Worm (Caenorhabditis elegans) whole organism, L4 larva: Measurements from ENCODE around the gene B0228.6.

Source experiments
- F44E2.7 ChIP-seq: fragments of 200-800 bp; sonication (Bioruptor generic); IDR thresholded peaks from 2 replicates; pipeline ENCODE4 v2.1.2; 2022; ENCODE audit warnings: missing genetic modification characterization, missing compliant biosample characterization
- F49E8.2 ChIP-seq: sonication (generic microtip); optimal IDR thresholded peaks from 2 replicates; lab custom pipeline; 2016; ENCODE audit warnings: missing compliant biosample characterization, mild to moderate bottlenecking, missing genetic modification characterization, borderline replicate concordance
- R02D3.7 ChIP-seq: fragments of 150-350 bp; sonication (generic microtip); optimal IDR thresholded peaks from 3 replicates; lab custom pipeline; 2014; ENCODE audit warnings: missing biosample characterization, missing genetic modification characterization
- T20F7.1 ChIP-seq: fragments of 200-800 bp; sonication (Bioruptor generic); optimal IDR thresholded peaks from 2 replicates; lab custom pipeline; 2018; ENCODE audit warnings: mild to moderate bottlenecking, missing genetic modification characterization, missing compliant biosample characterization
- T26A8.4 ChIP-seq: fragments of 200-800 bp; sonication (Bioruptor generic); IDR thresholded peaks from 2 replicates; pipeline ENCODE4 v1.3.6; 2022; ENCODE audit warnings: missing genetic modification characterization, missing compliant biosample characterization
- Y105C5A.15 ChIP-seq: fragments of 200-800 bp; sonication (Bioruptor generic); IDR thresholded peaks from 2 replicates; pipeline ENCODE4 v1.3.6; 2022; ENCODE audit warnings: missing genetic modification characterization, missing compliant biosample characterization
- ZK546.5 ChIP-seq, 2 experiments: sonication (generic microtip); optimal IDR thresholded peaks; 2 replicates each; lab custom pipeline; 2017; ENCODE audit warnings: missing biosample characterization in 2 of 2, missing genetic modification characterization in 2 of 2
- aly-2 ChIP-seq: sonication (generic microtip); optimal IDR thresholded peaks from 2 replicates; lab custom pipeline; 2018; ENCODE audit warnings: missing biosample characterization, missing genetic modification characterization
- arid-1 ChIP-seq: fragments of 200-800 bp; sonication (Bioruptor generic); conservative IDR thresholded peaks from 2 replicates; pipeline ENCODE4 v1.3.6; 2022; ENCODE audit warnings: missing genetic modification reagents, missing genetic modification characterization, missing compliant biosample characterization
- attf-4 ChIP-seq: sonication (generic microtip); optimal IDR thresholded peaks from 3 replicates; lab custom pipeline; 2017; ENCODE audit warnings: missing biosample characterization, missing genetic modification characterization
- ceh-20 ChIP-seq: fragments of 200-800 bp; sonication (Bioruptor generic); IDR thresholded peaks from 2 replicates; pipeline ENCODE4 v1.3.6; 2022; ENCODE audit warnings: missing genetic modification reagents, missing genetic modification characterization, missing compliant biosample characterization
- ceh-62 ChIP-seq: sonication (generic microtip); optimal IDR thresholded peaks from 2 replicates; lab custom pipeline; 2017; ENCODE audit warnings: missing biosample characterization, missing genetic modification characterization
- daf-19 ChIP-seq: fragments of 200-800 bp; sonication (Bioruptor generic); conservative IDR thresholded peaks from 2 replicates; pipeline ENCODE4 v1.3.6; 2022; ENCODE audit warnings: missing genetic modification characterization, missing compliant biosample characterization
- dmd-8 ChIP-seq: fragments of 200-800 bp; sonication (Bioruptor generic); IDR thresholded peaks from 2 replicates; pipeline ENCODE4 v1.3.6; 2022; ENCODE audit warnings: missing genetic modification characterization, missing compliant biosample characterization
- dve-1 ChIP-seq: sonication (generic microtip); optimal IDR thresholded peaks from 2 replicates; lab custom pipeline; 2017; ENCODE audit warnings: antibody characterized with exemption, mild to moderate bottlenecking, missing genetic modification characterization, missing compliant biosample characterization; ENCODE audit not compliant: insufficient read depth
- egl-27 ChIP-seq: sonication (generic microtip); optimal IDR thresholded peaks from 3 replicates; lab custom pipeline; 2017; ENCODE audit warnings: missing biosample characterization, missing genetic modification reagents, missing genetic modification characterization
- fkh-10 ChIP-seq: fragments of 150-350 bp; optimal IDR thresholded peaks from 2 replicates; lab custom pipeline; 2014; ENCODE audit warnings: missing biosample characterization, missing genetic modification reagents, missing genetic modification characterization
- gei-8 ChIP-seq: fragments of 200-800 bp; sonication (Bioruptor generic); optimal IDR thresholded peaks from 2 replicates; lab custom pipeline; 2018; ENCODE audit warnings: mild to moderate bottlenecking, missing genetic modification characterization, missing compliant biosample characterization
- hif-1 ChIP-seq, 2 experiments: sonication (generic microtip); optimal IDR thresholded peaks; 2 replicates each; lab custom pipeline; 2016 to 2017; ENCODE audit warnings: missing compliant biosample characterization in 2 of 2, missing genetic modification characterization in 2 of 2, missing genetic modification reagents in 2 of 2, missing genotype in 2 of 2, mild to moderate bottlenecking in 1 of 2
- hlh-30 ChIP-seq: sonication (generic microtip); optimal IDR thresholded peaks from 2 replicates; lab custom pipeline; 2017; ENCODE audit warnings: antibody characterized with exemption, mild to moderate bottlenecking, missing genetic modification characterization, missing compliant biosample characterization; ENCODE audit not compliant: insufficient read depth
- hmg-1.1 ChIP-seq: fragments of 200-800 bp; sonication (Bioruptor generic); IDR thresholded peaks from 2 replicates; pipeline ENCODE4 v1.3.6; 2022; ENCODE audit warnings: missing genetic modification reagents, missing genetic modification characterization, missing compliant biosample characterization
- lim-7 ChIP-seq: fragments of 200-800 bp; sonication (Bioruptor generic); IDR thresholded peaks from 2 replicates; pipeline ENCODE4 v1.3.6; 2022; ENCODE audit warnings: missing genetic modification characterization, missing compliant biosample characterization
- lin-1 ChIP-seq: fragments of 200-800 bp; sonication (Bioruptor generic); IDR thresholded peaks from 2 replicates; pipeline ENCODE4 v1.3.6; 2022; ENCODE audit warnings: missing genetic modification reagents, missing genetic modification characterization, missing compliant biosample characterization
- lin-39 ChIP-seq: fragments of 150-350 bp; optimal IDR thresholded peaks from 2 replicates; lab custom pipeline; 2014; ENCODE audit warnings: missing biosample characterization, missing genetic modification reagents, missing genetic modification characterization
- lir-3 ChIP-seq: sonication (generic microtip); optimal IDR thresholded peaks from 2 replicates; lab custom pipeline; 2016; ENCODE audit warnings: mild to moderate bottlenecking, missing genetic modification characterization, missing compliant biosample characterization
- mdl-1 ChIP-seq, 2 experiments: fragments of 150-350 bp in 1 of 2; sonication (generic microtip) in 1 of 2; optimal IDR thresholded peaks; 2 replicates each; lab custom pipeline; 2014 to 2017; ENCODE audit warnings: missing biosample characterization in 2 of 2, missing genetic modification characterization in 2 of 2
- mep-1 ChIP-seq: fragments of 150-350 bp; sonication (generic microtip); optimal IDR thresholded peaks from 3 replicates; lab custom pipeline; 2014; ENCODE audit warnings: missing biosample characterization, missing genetic modification characterization
- mxl-2 ChIP-seq: fragments of 200-800 bp; sonication (Bioruptor generic); conservative IDR thresholded peaks from 2 replicates; pipeline ENCODE4 v1.3.6; 2022; ENCODE audit warnings: missing genetic modification reagents, missing genetic modification characterization, missing compliant biosample characterization
- nhr-102 ChIP-seq: sonication (generic microtip); optimal IDR thresholded peaks from 2 replicates; lab custom pipeline; 2016; ENCODE audit warnings: mild to moderate bottlenecking, missing genetic modification characterization, moderate library complexity, missing compliant biosample characterization
- nhr-237 ChIP-seq: sonication (generic microtip); optimal IDR thresholded peaks from 2 replicates; lab custom pipeline; 2017; ENCODE audit warnings: missing biosample characterization, missing genetic modification characterization
- nhr-28 ChIP-seq: fragments of 150-350 bp; optimal IDR thresholded peaks from 2 replicates; lab custom pipeline; 2014; ENCODE audit warnings: missing biosample characterization, missing genetic modification characterization
- nhr-41 ChIP-seq: fragments of 200-800 bp; sonication (Bioruptor generic); IDR thresholded peaks from 2 replicates; pipeline ENCODE4 v1.3.6; 2022; ENCODE audit warnings: missing genetic modification reagents, missing genetic modification characterization, missing compliant biosample characterization
- nhr-6 ChIP-seq: fragments of 150-350 bp; optimal IDR thresholded peaks from 2 replicates; lab custom pipeline; 2014; ENCODE audit warnings: missing biosample characterization, missing genetic modification characterization
- nhr-77 ChIP-seq: fragments of 150-350 bp; optimal IDR thresholded peaks from 2 replicates; lab custom pipeline; 2014; ENCODE audit warnings: missing biosample characterization, missing genetic modification characterization
- pha-4 ChIP-seq, 2 experiments: fragments of 150-350 bp in 1 of 2; fragments of 200-800 bp in 1 of 2; sonication (Bioruptor generic) in 1 of 2; IDR thresholded peaks in 1 of 2; optimal IDR thresholded peaks in 1 of 2; 2 replicates each; pipeline versions ENCODE4 v1.3.6 to Lab custom; 2014 to 2022; ENCODE audit warnings: missing genetic modification characterization in 2 of 2, missing genetic modification reagents in 2 of 2, missing biosample characterization in 1 of 2, missing compliant biosample characterization in 1 of 2
- php-3 ChIP-seq: fragments of 200-800 bp; sonication (Bioruptor generic); IDR thresholded peaks from 2 replicates; pipeline ENCODE4 v1.3.6; 2022; ENCODE audit warnings: missing genetic modification reagents, missing genetic modification characterization, missing compliant biosample characterization
- pqm-1 ChIP-seq: sonication (generic microtip); optimal IDR thresholded peaks from 2 replicates; lab custom pipeline; 2017; ENCODE audit warnings: missing biosample characterization, missing genetic modification characterization
- saeg-2 ChIP-seq: fragments of 200-800 bp; sonication (Bioruptor generic); IDR thresholded peaks from 2 replicates; pipeline ENCODE4 v1.3.6; 2022; ENCODE audit warnings: missing genetic modification reagents, missing genetic modification characterization, missing compliant biosample characterization
- sdz-12 ChIP-seq: fragments of 200-800 bp; sonication (Bioruptor generic); optimal IDR thresholded peaks from 2 replicates; lab custom pipeline; 2018; ENCODE audit warnings: mild to moderate bottlenecking, missing genetic modification characterization, missing compliant biosample characterization
- set-16 ChIP-seq: fragments of 200-800 bp; sonication (Bioruptor generic); IDR thresholded peaks from 2 replicates; pipeline ENCODE4 v1.3.6; 2022; ENCODE audit warnings: missing genetic modification reagents, missing genetic modification characterization, missing compliant biosample characterization
- snpc-4 ChIP-seq: fragments of 150-350 bp; optimal IDR thresholded peaks from 2 replicates; lab custom pipeline; 2014; ENCODE audit warnings: missing biosample characterization, missing genetic modification characterization
- spr-1 ChIP-seq: sonication (generic microtip); optimal IDR thresholded peaks from 2 replicates; lab custom pipeline; 2016; ENCODE audit warnings: mild to moderate bottlenecking, missing genetic modification characterization, missing compliant biosample characterization
- tag-97 ChIP-seq: fragments of 200-800 bp; sonication (Bioruptor generic); IDR thresholded peaks from 2 replicates; pipeline ENCODE4 v1.3.6; 2022; ENCODE audit warnings: missing genetic modification characterization, missing compliant biosample characterization
- unc-39 ChIP-seq: sonication (generic microtip); optimal IDR thresholded peaks from 2 replicates; lab custom pipeline; 2017; ENCODE audit warnings: missing biosample characterization, missing genetic modification characterization
- zfp-2 ChIP-seq: sonication (generic microtip); optimal IDR thresholded peaks from 2 replicates; lab custom pipeline; 2016; ENCODE audit warnings: mild to moderate bottlenecking, missing genetic modification characterization, missing compliant biosample characterization
- zfp-3 ChIP-seq: fragments of 200-800 bp; sonication (Bioruptor generic); conservative IDR thresholded peaks from 2 replicates; pipeline ENCODE4 v1.3.6; 2022; ENCODE audit warnings: missing genetic modification reagents, missing genetic modification characterization, missing compliant biosample characterization
- zip-11 ChIP-seq: fragments of 200-800 bp; sonication (Bioruptor generic); IDR thresholded peaks from 2 replicates; pipeline ENCODE4 v1.3.6; 2022; ENCODE audit warnings: missing genetic modification characterization, missing compliant biosample characterization
- zip-2 ChIP-seq: fragments of 150-350 bp; optimal IDR thresholded peaks from 2 replicates; lab custom pipeline; 2014; ENCODE audit warnings: missing biosample characterization, missing genetic modification characterization

B0228.6 gene

DNA sequence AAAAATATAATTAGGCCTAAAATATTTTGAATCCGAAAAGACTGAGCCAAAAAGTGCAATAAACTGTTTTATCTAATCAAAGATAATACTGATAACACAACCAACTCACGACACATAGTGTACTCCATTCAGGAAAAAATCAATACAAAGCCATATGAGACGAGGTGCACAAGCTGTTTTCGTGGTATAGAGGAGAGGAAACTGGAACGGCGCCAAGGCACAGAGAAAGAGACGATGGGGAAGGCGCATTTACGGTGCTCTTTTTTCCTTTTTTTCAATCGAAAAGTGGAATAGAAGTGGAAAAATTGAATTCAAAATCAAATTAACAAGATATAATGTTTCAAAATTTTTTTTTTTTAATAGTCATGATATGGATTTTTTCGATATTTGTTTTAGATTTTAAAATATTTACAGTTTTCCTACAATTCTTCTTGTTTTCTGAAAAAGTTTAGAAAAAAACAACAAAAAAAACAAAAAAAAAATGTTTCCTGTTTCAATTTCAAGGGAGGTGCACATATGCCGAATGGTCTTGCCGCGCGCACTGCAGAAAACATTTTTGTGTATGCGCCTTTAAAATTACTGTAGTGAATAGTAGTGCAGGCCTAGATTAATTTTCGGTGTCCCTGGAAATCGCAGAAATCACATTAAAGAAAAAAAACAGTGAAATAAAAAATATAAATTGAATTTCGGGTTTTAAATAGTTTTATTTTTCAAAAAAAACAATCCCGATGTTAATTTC, 3.6 kb upstream of the B0228.6 start, which contains the start of gene B0228.7 (continued):
- peak; percentile 3 for TF ChIP-seq nhr-6
- TF ChIP-seq, all 104 proteins: peak for 15

DNA sequence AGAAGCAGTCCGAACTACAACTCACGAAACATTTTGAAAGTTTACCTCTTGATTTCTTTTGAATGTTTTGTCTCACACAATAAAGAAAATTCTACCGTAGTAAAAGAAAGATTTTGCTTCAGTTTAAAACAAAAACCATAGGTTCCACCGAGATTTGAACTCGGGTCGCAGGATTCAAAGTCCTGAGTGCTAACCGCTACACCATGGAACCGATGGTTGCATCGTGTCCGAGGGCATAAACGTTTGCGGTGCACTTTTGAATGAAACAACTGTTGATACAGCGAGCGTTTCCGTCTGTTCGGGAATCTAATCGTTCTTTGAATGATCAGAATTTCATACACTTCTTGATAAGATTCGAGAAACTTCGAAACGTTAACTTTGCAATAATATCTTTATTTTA, 1.8 kb upstream of the B0228.6 start:
- TF ChIP-seq mdl-1 (tag; optimal IDR thresholded peaks at IDR 0.05; lab: Kevin White, UChicago) (peak in 1 of 2 experiments; percentile 46), egl-27 (tag; lab: Kevin White, UChicago) (no peak), zip-2 (tag; lab: Kevin White, UChicago) (peak; percentile 59), nhr-77 (tag; lab: Kevin White, UChicago) (peak; percentile 49), ceh-62 (tag; lab: Kevin White, UChicago) (no peak), T26A8.4 (GFP tag; lab: Robert Waterston, UW) (peak; percentile 75), hmg-1.1 (GFP tag; lab: Robert Waterston, UW) (peak; percentile 57), nhr-237 (tag; lab: Kevin White, UChicago) (no peak), ZK546.5 (tag; optimal IDR thresholded peaks at IDR 0.05; lab: Kevin White, UChicago) (no peak), nhr-6 (no peak), tag-97 (no peak), lir-3 (tag; lab: Kevin White, UChicago) (peak; percentile 22), gei-8 (peak; percentile 5), F44E2.7 (GFP tag; lab: Robert Waterston, UW) (no peak), sdz-12 (no peak), arid-1 (GFP tag; lab: Robert Waterston, UW) (peak; percentile 59), mxl-2 (GFP tag; lab: Robert Waterston, UW) (no peak), nhr-102 (tag; lab: Kevin White, UChicago) (peak; percentile 65), spr-1 (tag; lab: Kevin White, UChicago) (peak; percentile 66), daf-19 (GFP tag; lab: Robert Waterston, UW) (0 out of 2 replicates have a peak, but pooled peaks have one; percentile 40), R02D3.7 (no peak), nhr-41 (GFP tag; lab: Robert Waterston, UW) (no peak), lin-39 (tag; lab: Kevin White, UChicago) (no peak), pha-4 (GFP tag; IDR thresholded peaks at IDR 0.05; lab: Robert Waterston, UW) (peak; percentile 72), pha-4 (tag; optimal IDR thresholded peaks at IDR 0.05; lab: Kevin White, UChicago) (no peak), php-3 (GFP tag; lab: Robert Waterston, UW) (peak; percentile 44; the same call in 1 of the 2 replicates), saeg-2 (no peak), attf-4 (tag; lab: Kevin White, UChicago) (no peak), set-16 (GFP tag; lab: Robert Waterston, UW) (no peak), fkh-10 (GFP tag; lab: Kevin White, UChicago) (no peak), zip-11 (GFP tag; lab: Robert Waterston, UW) (no peak), dve-1 (tag; lab: Kevin White, UChicago) (peak; percentile 83), lin-1 (GFP tag; lab: Robert Waterston, UW) (peak; percentile 66; the same call in 1 of the 2 replicates), aly-2 (no peak), snpc-4 (tag; lab: Kevin White, UChicago) (no peak), hif-1 (tag; optimal IDR thresholded peaks at IDR 0.05; lab: Kevin White, UChicago) (peak in 1 of 2 experiments; percentile 23), hlh-30 (tag; lab: Kevin White, UChicago) (peak; percentile 69), lim-7 (GFP tag; lab: Robert Waterston, UW) (peak; percentile 68), ceh-20 (GFP tag; lab: Robert Waterston, UW) (no peak), unc-39 (tag; lab: Kevin White, UChicago) (no peak), mep-1 (peak; percentile 70), pqm-1 (tag; lab: Kevin White, UChicago) (no peak), T20F7.1 (peak; percentile 58), nhr-28 (tag; lab: Kevin White, UChicago) (peak; percentile 70), Y105C5A.15 (GFP tag; lab: Robert Waterston, UW) (no peak), zfp-3 (GFP tag; lab: Robert Waterston, UW) (peak; percentile 62), F49E8.2 (tag; lab: Kevin White, UChicago) (peak; percentile 11), zfp-2 (tag; lab: Kevin White, UChicago) (no peak), dmd-8 (no peak)
